Fruit fly (Drosophila melanogaster): ENCODE data around the gene ppk22.

ppk22 gene

DNA sequence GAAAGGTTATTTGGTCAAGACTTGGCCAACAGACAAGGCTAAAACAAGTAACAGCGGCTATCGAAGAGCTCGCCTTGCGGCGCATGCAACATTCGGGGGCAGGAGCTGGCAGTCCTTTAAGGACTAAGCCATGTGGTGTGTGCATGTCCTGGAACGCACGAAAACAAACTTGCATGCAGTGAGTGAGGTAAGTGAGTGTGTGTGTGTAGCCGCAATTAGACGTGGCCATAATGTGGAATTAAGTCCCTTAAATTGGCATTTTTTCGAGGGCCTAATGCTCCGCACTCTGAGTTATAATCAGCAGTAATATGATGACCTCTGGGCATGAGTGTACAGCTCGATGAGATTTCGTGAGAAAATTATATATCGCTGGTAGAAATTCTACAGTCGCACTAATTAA lies 25.9 kb downstream of the ppk22 start, which contains the start of gene sosie:
TSS of gene sosie (plus strand) at position 301 of the 400 bp plus-strand sequence.
- TF ChIP-seq fd59A (GFP tag; optimal IDR thresholded peaks at IDR 0.05) (no peak), Lpt (GFP tag; optimal IDR thresholded peaks at IDR 0.05) (no peak), dac (GFP tag; optimal IDR thresholded peaks at IDR 0.05) (no peak), CG6792 (GFP tag; optimal IDR thresholded peaks at IDR 0.05) (no peak), esn (GFP tag; optimal IDR thresholded peaks at IDR 0.05) (no peak), pdm3 (GFP tag; optimal IDR thresholded peaks at IDR 0.05) (no peak), topi (GFP tag; optimal IDR thresholded peaks at IDR 0.05) (no peak), Met (GFP tag; optimal IDR thresholded peaks at IDR 0.05) (no peak), CG9139 (GFP tag; optimal IDR thresholded peaks at IDR 0.05) (no peak), CG11902 (GFP tag; optimal IDR thresholded peaks at IDR 0.05) (no peak), CG7368 (GFP tag; optimal IDR thresholded peaks at IDR 0.05) (no peak), spab (GFP tag; optimal IDR thresholded peaks at IDR 0.05) (no peak), CG10631 (GFP tag; optimal IDR thresholded peaks at IDR 0.05) (no peak), CG3919 (GFP tag; optimal IDR thresholded peaks at IDR 0.05) (no peak), CG8119 (GFP tag; IDR thresholded peaks at IDR 0.05) (no peak), fkh (GFP tag; optimal IDR thresholded peaks at IDR 0.05) (no peak), OdsH (GFP tag; optimal IDR thresholded peaks at IDR 0.05) (no peak), Eip75B (GFP tag; optimal IDR thresholded peaks at IDR 0.05) (no peak)

DNA sequence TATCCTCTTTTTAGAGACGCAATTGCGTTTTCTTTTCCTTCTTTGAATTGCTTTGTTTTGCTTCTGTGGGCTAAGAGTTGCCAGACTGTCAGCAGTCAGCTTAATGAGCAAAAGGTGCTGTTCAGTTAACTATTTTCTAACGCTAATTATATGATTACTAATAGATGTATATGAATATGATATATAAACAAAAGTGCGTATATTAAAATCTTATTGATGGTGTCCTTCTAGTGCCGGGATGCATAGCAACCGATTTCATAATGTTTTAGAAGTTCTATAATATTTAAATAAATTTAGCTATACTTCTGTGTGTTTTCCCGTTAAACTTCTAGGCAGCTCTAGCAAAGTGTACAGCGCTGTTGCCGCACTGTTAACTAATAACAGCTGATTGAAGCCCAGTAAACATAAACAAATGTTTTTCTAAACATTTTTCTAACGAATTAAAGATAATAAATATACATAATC lies 29.7 kb downstream of the ppk22 start, which contains the start of the genes Kaz and CG43273:
TSS of gene Kaz (minus strand) at position 73 of the 465 bp plus-strand sequence.
TSS of gene CG43273 (plus strand) at position 415 of the 465 bp plus-strand sequence.
- no peak for TF ChIP-seq CG8119 (GFP tag; IDR thresholded peaks at IDR 0.05)
- peak; percentile 60 for TF ChIP-seq lz (GFP tag; optimal IDR thresholded peaks at IDR 0.05)
- no peak for TF ChIP-seq achi (GFP tag; optimal IDR thresholded peaks at IDR 0.05)
- no peak for TF ChIP-seq CG6854 (GFP tag; optimal IDR thresholded peaks at IDR 0.05)
- no peak for TF ChIP-seq Sox102F (GFP tag; optimal IDR thresholded peaks at IDR 0.05)
- TF ChIP-seq Ets96B (tag; optimal IDR thresholded peaks at IDR 0.05): no peak
- no peak for TF ChIP-seq CG31627 (GFP tag; optimal IDR thresholded peaks at IDR 0.05)
- TF ChIP-seq Met (GFP tag; optimal IDR thresholded peaks at IDR 0.05): no peak
- no peak for TF ChIP-seq CG8319 (GFP tag; optimal IDR thresholded peaks at IDR 0.05)
- TF ChIP-seq fd59A (GFP tag; optimal IDR thresholded peaks at IDR 0.05): peak; percentile 6
- TF ChIP-seq spab (GFP tag; optimal IDR thresholded peaks at IDR 0.05): no peak
- no peak for TF ChIP-seq CG1621 (tag; optimal IDR thresholded peaks at IDR 0.05)
- TF ChIP-seq CG16779 (tag; optimal IDR thresholded peaks at IDR 0.05): no peak
- no peak for TF ChIP-seq CG3032 (tag; optimal IDR thresholded peaks at IDR 0.05)
- no peak for TF ChIP-seq CG10669 (GFP tag; optimal IDR thresholded peaks at IDR 0.05)
- TF ChIP-seq CG6276 (GFP tag; optimal IDR thresholded peaks at IDR 0.05): no peak
- TF ChIP-seq svp (GFP tag): peak; percentile 68
- TF ChIP-seq Smox (GFP tag; optimal IDR thresholded peaks at IDR 0.05): peak; percentile 61
- no peak for TF ChIP-seq fkh (GFP tag; optimal IDR thresholded peaks at IDR 0.05)
- peak; percentile 67 for TF ChIP-seq Hr4 (GFP tag; optimal IDR thresholded peaks at IDR 0.05)
- no peak for TF ChIP-seq Hr38 (GFP tag; optimal IDR thresholded peaks at IDR 0.05)
- peak; percentile 74 for TF ChIP-seq Sox14 (GFP tag; optimal IDR thresholded peaks at IDR 0.05)
- peak; percentile 66 for TF ChIP-seq CG10631 (GFP tag; optimal IDR thresholded peaks at IDR 0.05)
- TF ChIP-seq CG6808 (GFP tag; optimal IDR thresholded peaks at IDR 0.05): no peak
- no peak for TF ChIP-seq vri (GFP tag; optimal IDR thresholded peaks at IDR 0.05)
- no peak for TF ChIP-seq eg (GFP tag; IDR thresholded peaks at IDR 0.05)
- no peak for TF ChIP-seq CG15336 (GFP tag; IDR thresholded peaks at IDR 0.05)
- TF ChIP-seq Eip78C (GFP tag): peak; percentile 89
- TF ChIP-seq CG6792 (GFP tag; optimal IDR thresholded peaks at IDR 0.05): no peak
- TF ChIP-seq topi (GFP tag; optimal IDR thresholded peaks at IDR 0.05): peak; percentile 30
- no peak for TF ChIP-seq CG7368 (GFP tag; optimal IDR thresholded peaks at IDR 0.05)
- no peak for TF ChIP-seq ss (GFP tag; optimal IDR thresholded peaks at IDR 0.05)
- no peak for TF ChIP-seq esn (GFP tag; optimal IDR thresholded peaks at IDR 0.05)
- TF ChIP-seq dsx (GFP tag; optimal IDR thresholded peaks at IDR 0.05; ENCODE audit: poor library complexity, severe bottlenecking): no peak
- TF ChIP-seq Blimp-1 (GFP tag; optimal IDR thresholded peaks at IDR 0.05): no peak
- no peak for TF ChIP-seq cyc (GFP tag; optimal IDR thresholded peaks at IDR 0.05)
- TF ChIP-seq CG6163 (GFP tag; IDR thresholded peaks at IDR 0.05): no peak; the same call in 1 of the 3 replicates
- TF ChIP-seq CG32006 (GFP tag; optimal IDR thresholded peaks at IDR 0.05): no peak
- no peak for TF ChIP-seq CG11294 (GFP tag; IDR thresholded peaks at IDR 0.05)
- no peak for TF ChIP-seq Lpt (GFP tag; optimal IDR thresholded peaks at IDR 0.05)
- TF ChIP-seq Hr39 (GFP tag; optimal IDR thresholded peaks at IDR 0.05): peak; percentile 26
- TF ChIP-seq CG9139 (GFP tag; optimal IDR thresholded peaks at IDR 0.05): no peak
- no peak for TF ChIP-seq salr (GFP tag; optimal IDR thresholded peaks at IDR 0.05)
